Worm (Caenorhabditis elegans): ENCODE measurements around the gene Y39G8B.9.

ce11 chrII:13962319-13962718, 18.8 kb upstream of the Y39G8B.9 start, which contains the start of gene rpi-1:
- TF ChIP-seq ztf-11 (tag; optimal IDR thresholded peaks at IDR 0.05) (no peak), bed-3 (GFP tag; optimal IDR thresholded peaks at IDR 0.05) (no peak), mep-1 (tag; optimal IDR thresholded peaks at IDR 0.05) (no peak), unc-39 (tag; optimal IDR thresholded peaks at IDR 0.05) (no peak), zip-8 (tag; optimal IDR thresholded peaks at IDR 0.05) (no peak), hlh-1 (tag; optimal IDR thresholded peaks at IDR 0.05) (no peak), ceh-39 (tag; optimal IDR thresholded peaks at IDR 0.05) (no peak), pha-4 (tag; optimal IDR thresholded peaks at IDR 0.05) (no peak), nhr-237 (tag; optimal IDR thresholded peaks at IDR 0.05) (no peak), sptf-1 (tag; optimal IDR thresholded peaks at IDR 0.05) (no peak), elt-3 (tag; optimal IDR thresholded peaks at IDR 0.05) (no peak)

All from whole organism, mixed stage, embryonic.